Worm (Caenorhabditis elegans) whole organism, L4 larva: ENCODE results near the gene unc-51.
"Not testable (repeated sequence)": the region's sequence is repeated elsewhere in the genome, so short reads cannot be mapped to it uniquely, and the experiment has no call there.

Experiments used
- F44E2.7 ChIP-seq: fragments of 200-800 bp; sonication (Bioruptor generic); IDR thresholded peaks from 2 replicates; pipeline ENCODE4 v2.1.2; 2022; ENCODE audit warnings: missing genetic modification characterization, missing compliant biosample characterization
- ZK546.5 ChIP-seq, 2 experiments: sonication (generic microtip); optimal IDR thresholded peaks; 2 replicates each; lab custom pipeline; 2017; ENCODE audit warnings: missing biosample characterization in 2 of 2, missing genetic modification characterization in 2 of 2
- aha-1 ChIP-seq: fragments of 150-350 bp; peaks from one replicate; lab custom pipeline; 2014; ENCODE audit warnings: missing biosample characterization, missing genetic modification characterization
- ama-1 ChIP-seq: fragments of 150-350 bp; optimal IDR thresholded peaks from 2 replicates; lab custom pipeline; 2014; ENCODE audit warnings: inconsistent platforms, mixed read lengths
- ceh-32 ChIP-seq: sonication (generic microtip); optimal IDR thresholded peaks from 2 replicates; lab custom pipeline; 2016; ENCODE audit warnings: mild to moderate bottlenecking, missing genetic modification characterization, missing compliant biosample characterization; ENCODE audit not compliant: poor library complexity
- daf-8 ChIP-seq: fragments of 200-800 bp; sonication (Bioruptor generic); IDR thresholded peaks from 2 replicates; pipeline ENCODE4 v1.3.6; 2022; ENCODE audit warnings: missing genetic modification characterization, missing compliant biosample characterization
- gei-8 ChIP-seq: fragments of 200-800 bp; sonication (Bioruptor generic); optimal IDR thresholded peaks from 2 replicates; lab custom pipeline; 2018; ENCODE audit warnings: mild to moderate bottlenecking, missing genetic modification characterization, missing compliant biosample characterization
- hlh-30 ChIP-seq: sonication (generic microtip); optimal IDR thresholded peaks from 2 replicates; lab custom pipeline; 2017; ENCODE audit warnings: antibody characterized with exemption, mild to moderate bottlenecking, missing genetic modification characterization, missing compliant biosample characterization; ENCODE audit not compliant: insufficient read depth
- lin-38 ChIP-seq: fragments of 200-800 bp; sonication (Bioruptor generic); IDR thresholded peaks from 2 replicates; pipeline ENCODE4 v1.3.6; 2022; ENCODE audit warnings: missing genetic modification reagents, missing genetic modification characterization, missing compliant biosample characterization
- lin-39 ChIP-seq: fragments of 150-350 bp; optimal IDR thresholded peaks from 2 replicates; lab custom pipeline; 2014; ENCODE audit warnings: missing biosample characterization, missing genetic modification reagents, missing genetic modification characterization
- mep-1 ChIP-seq: fragments of 150-350 bp; sonication (generic microtip); optimal IDR thresholded peaks from 3 replicates; lab custom pipeline; 2014; ENCODE audit warnings: missing biosample characterization, missing genetic modification characterization
- nhr-102 ChIP-seq: sonication (generic microtip); optimal IDR thresholded peaks from 2 replicates; lab custom pipeline; 2016; ENCODE audit warnings: mild to moderate bottlenecking, missing genetic modification characterization, moderate library complexity, missing compliant biosample characterization
- nhr-11 ChIP-seq: fragments of 150-350 bp; optimal IDR thresholded peaks from 2 replicates; lab custom pipeline; 2014; ENCODE audit warnings: missing biosample characterization, missing genetic modification characterization
- nhr-28 ChIP-seq: fragments of 150-350 bp; optimal IDR thresholded peaks from 2 replicates; lab custom pipeline; 2014; ENCODE audit warnings: missing biosample characterization, missing genetic modification characterization
- nhr-48 ChIP-seq: sonication (generic microtip); optimal IDR thresholded peaks from 2 replicates; lab custom pipeline; 2016; ENCODE audit warnings: mild to moderate bottlenecking, missing genetic modification characterization, missing compliant biosample characterization
- nhr-6 ChIP-seq: fragments of 150-350 bp; optimal IDR thresholded peaks from 2 replicates; lab custom pipeline; 2014; ENCODE audit warnings: missing biosample characterization, missing genetic modification characterization
- snpc-1.2 ChIP-seq: fragments of 200-800 bp; sonication (Bioruptor generic); IDR thresholded peaks from 2 replicates; pipeline ENCODE4 v1.3.6; 2022; ENCODE audit warnings: missing genetic modification reagents, missing genetic modification characterization, missing compliant biosample characterization
- tag-97 ChIP-seq: fragments of 200-800 bp; sonication (Bioruptor generic); IDR thresholded peaks from 2 replicates; pipeline ENCODE4 v1.3.6; 2022; ENCODE audit warnings: missing genetic modification characterization, missing compliant biosample characterization
- unc-62 ChIP-seq, 3 experiments: fragments of 150-350 bp in 1 of 3; sonication (generic microtip); optimal IDR thresholded peaks in 2 of 3; peaks in 1 of 3; 1 replicate in 1 of 3; 2 replicates in 2 of 3; lab custom pipeline; 2014 to 2017; ENCODE audit warnings: missing biosample characterization in 3 of 3, missing genetic modification characterization in 3 of 3, missing genetic modification reagents in 3 of 3, missing genotype in 1 of 3

unc-51 gene

DNA sequence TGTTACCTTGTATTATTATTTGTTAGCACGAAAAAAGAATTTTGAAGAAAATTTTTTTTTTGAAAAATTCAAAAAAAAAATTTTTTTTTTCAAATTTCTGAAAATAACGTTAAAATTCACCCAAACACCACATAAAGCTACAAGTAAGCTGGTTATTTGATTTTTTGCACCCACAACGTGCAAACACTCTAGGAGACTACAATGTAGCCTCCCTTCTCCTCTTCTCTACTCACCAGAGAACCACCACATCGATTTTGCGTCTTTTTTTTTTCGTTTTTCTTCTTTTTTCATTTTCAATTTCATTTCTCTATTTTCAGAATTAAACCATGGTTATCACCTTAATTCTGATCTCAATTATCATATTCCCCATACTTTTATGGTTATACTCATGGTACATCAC, 49.1 kb downstream of the unc-51 start, which contains the start of gene abhd-3.1:
TSS of gene abhd-3.1 (plus strand) at position 318 of the 400 bp plus-strand sequence.
- TF ChIP-seq aha-1 (tag; lab: Kevin White, UChicago), result peak; percentile 91
- TF ChIP-seq nhr-28 (tag; lab: Kevin White, UChicago), result peak; percentile 22
- no peak for TF ChIP-seq nhr-102
- no peak for TF ChIP-seq nhr-48
- no peak for TF ChIP-seq tag-97
- peak in 1 of 2 experiments; percentile 32 for TF ChIP-seq unc-62 (GFP tag; optimal IDR thresholded peaks at IDR 0.05 in 1 of 2; lab: Kevin White, UChicago)
- no peak for TF ChIP-seq unc-62 (tag; optimal IDR thresholded peaks at IDR 0.05; lab: Kevin White, UChicago)
- no peak for TF ChIP-seq nhr-11 (tag; lab: Kevin White, UChicago)
- TF ChIP-seq mep-1 (tag; lab: Kevin White, UChicago), result peak; percentile 3

DNA sequence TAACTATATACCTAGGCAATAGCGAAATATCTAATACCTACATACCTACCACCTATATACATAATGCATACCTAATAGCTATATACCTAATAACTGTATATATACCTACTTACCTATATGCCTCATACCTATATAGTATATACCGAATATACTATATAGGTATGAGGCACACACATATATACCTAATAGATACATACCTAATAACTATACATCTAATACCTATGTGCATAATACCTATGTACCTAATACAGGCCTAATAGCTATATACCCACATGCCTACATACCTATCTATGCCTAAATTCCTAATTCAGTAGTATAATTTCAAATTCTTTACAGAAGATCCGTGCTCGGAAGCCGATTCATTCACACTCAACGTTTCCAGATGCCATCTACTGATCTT, 49.8 kb downstream of the unc-51 start:
- peak in 1 of 2 experiments; percentile 72 for TF ChIP-seq unc-62 (GFP tag; optimal IDR thresholded peaks at IDR 0.05 in 1 of 2; lab: Kevin White, UChicago)
- TF ChIP-seq unc-62 (tag; optimal IDR thresholded peaks at IDR 0.05; lab: Kevin White, UChicago), result no peak
- no peak for TF ChIP-seq daf-8 (GFP tag; lab: Robert Waterston, UW)

DNA sequence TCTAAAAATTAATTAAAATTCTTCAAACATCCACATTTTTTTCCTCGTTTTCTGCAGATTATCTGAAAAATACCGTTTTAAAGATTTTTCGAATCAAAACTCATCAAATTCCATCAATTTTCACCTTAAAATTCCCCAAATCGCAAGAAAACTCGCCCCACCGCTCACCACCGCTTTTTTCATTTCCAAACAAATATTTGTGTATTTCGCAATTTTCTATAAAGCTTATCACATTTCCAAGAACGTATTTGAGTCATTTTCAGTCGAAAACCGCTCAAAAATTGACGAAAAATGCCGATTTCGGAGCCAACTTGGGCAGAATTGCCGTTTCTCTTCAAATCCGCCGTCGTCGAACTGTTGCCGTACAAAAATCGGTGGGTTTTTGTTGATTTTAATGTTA, 54.6 kb downstream of the unc-51 start, which contains the start of gene Y60A3A.8:
TSS of gene Y60A3A.8 (plus strand) at position 258 of the 400 bp plus-strand sequence.
- TF ChIP-seq gei-8 (GFP tag; lab: Kevin White, UChicago); mep-1 (tag; lab: Kevin White, UChicago); nhr-6: not testable (repeated sequence)
- TF ChIP-seq, all 104 proteins: peak for 0; not testable (repeated sequence) for 104

DNA sequence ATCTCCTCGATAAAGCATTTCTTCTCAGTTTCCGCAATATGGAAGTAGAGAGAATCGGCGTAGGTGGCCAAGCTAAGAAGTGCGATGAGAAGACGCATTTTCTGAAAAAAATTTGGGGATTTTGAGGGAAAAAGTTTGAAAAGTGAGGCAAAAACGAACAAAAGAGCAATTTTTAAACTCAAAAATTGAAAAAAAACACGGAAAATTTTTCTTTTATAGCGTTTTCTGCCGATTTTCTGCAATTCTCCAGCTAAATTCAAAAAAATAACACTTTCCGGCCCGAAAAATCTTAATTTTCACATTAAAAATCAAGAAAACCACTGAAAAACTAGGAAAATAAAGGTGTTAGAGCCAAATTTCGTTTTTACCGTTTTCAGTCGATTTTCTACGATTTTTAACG, 55.3 kb downstream of the unc-51 start, which contains the start of gene tmed-4:
TSS of gene tmed-4 (minus strand) at position 101 of the 400 bp plus-strand sequence.
- not testable (repeated sequence) for TF ChIP-seq F44E2.7 (GFP tag; lab: Robert Waterston, UW); lin-39 (tag; lab: Kevin White, UChicago); hlh-30 (tag; lab: Kevin White, UChicago)

DNA sequence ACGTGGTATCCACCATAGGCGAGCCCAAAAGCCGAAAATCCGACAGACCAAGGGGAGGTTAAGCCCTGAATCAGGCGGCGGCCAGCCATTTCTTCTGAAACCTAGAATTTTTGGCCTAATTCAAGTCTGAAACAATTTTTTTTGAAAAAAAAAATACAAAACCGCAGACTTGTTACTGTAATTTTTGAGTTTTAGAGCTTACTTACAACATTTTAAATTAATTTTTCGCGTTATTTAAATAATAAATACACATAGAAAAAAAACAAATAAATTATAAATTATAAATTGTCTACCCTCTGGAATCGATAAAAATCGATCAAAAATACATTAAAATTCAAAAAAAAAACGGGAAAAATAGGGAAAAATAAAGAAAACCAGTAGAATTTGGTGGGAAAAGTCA, 57.8 kb downstream of the unc-51 start, which contains the start of gene dhs-24:
TSS of gene dhs-24 (minus strand) at position 101 of the 400 bp plus-strand sequence.
- no peak for TF ChIP-seq ZK546.5 (tag; optimal IDR thresholded peaks at IDR 0.05; lab: Kevin White, UChicago)
- TF ChIP-seq ceh-32 (tag; lab: Kevin White, UChicago), result no peak
- 0 out of 2 replicates have a peak, but pooled peaks have one; percentile 21 for TF ChIP-seq lin-38
- TF ChIP-seq snpc-1.2 (GFP tag; lab: Robert Waterston, UW), result 0 out of 2 replicates have a peak, but pooled peaks have one; percentile 13
- peak; percentile 55 for TF ChIP-seq ama-1 (lab: Kevin White, UChicago)
- no peak for TF ChIP-seq lin-39 (tag; lab: Kevin White, UChicago)
